Worm (Caenorhabditis elegans) whole organism, mixed stage, embryonic: Measurements from ENCODE around the gene nfi-1.
A peak's percentile ranks its signal among the peaks of the same experiment; 100 is the strongest.

Experiments
- ceh-39 ChIP-seq: fragments of 150-350 bp; optimal IDR thresholded peaks from 2 replicates; lab custom pipeline; 2014; ENCODE audit warnings: missing biosample characterization, missing genetic modification characterization
- ceh-43 ChIP-seq: fragments of 200-800 bp; sonication (Bioruptor generic); optimal IDR thresholded peaks from 2 replicates; lab custom pipeline; 2018; ENCODE audit warnings: mild to moderate bottlenecking, missing genetic modification characterization, moderate library complexity, missing compliant biosample characterization
- ceh-83 ChIP-seq: fragments of 200-800 bp; sonication (Bioruptor generic); optimal IDR thresholded peaks from 2 replicates; lab custom pipeline; 2018; ENCODE audit warnings: mild to moderate bottlenecking, missing genetic modification characterization, missing compliant biosample characterization
- ces-1 ChIP-seq: fragments of 150-350 bp; optimal IDR thresholded peaks from 2 replicates; lab custom pipeline; 2014; ENCODE audit warnings: missing biosample characterization, missing genetic modification reagents, missing genetic modification characterization
- drap-1 ChIP-seq: fragments of 200-800 bp; sonication (Bioruptor generic); optimal IDR thresholded peaks from 3 replicates; lab custom pipeline; 2018; ENCODE audit warnings: mild to moderate bottlenecking, missing genetic modification characterization, missing compliant biosample characterization
- elt-1 ChIP-seq: sonication (generic microtip); optimal IDR thresholded peaks from 2 replicates; lab custom pipeline; 2017; ENCODE audit warnings: missing genetic modification characterization, mild to moderate bottlenecking, missing compliant biosample characterization, antibody characterized with exemption, moderate library complexity, borderline replicate concordance; ENCODE audit not compliant: insufficient read depth
- elt-3 ChIP-seq: fragments of 150-350 bp; optimal IDR thresholded peaks from 2 replicates; lab custom pipeline; 2014; ENCODE audit warnings: missing biosample characterization, missing genetic modification characterization
- flh-1 ChIP-seq: fragments of 200-800 bp; sonication (Bioruptor generic); optimal IDR thresholded peaks from 2 replicates; lab custom pipeline; 2018; ENCODE audit warnings: mild to moderate bottlenecking, missing genetic modification characterization, moderate library complexity, missing compliant biosample characterization
- hlh-1 ChIP-seq: fragments of 150-350 bp; optimal IDR thresholded peaks from 2 replicates; lab custom pipeline; 2014; ENCODE audit warnings: missing biosample characterization, missing genetic modification reagents, missing genetic modification characterization
- lin-13 ChIP-seq: fragments of 150-350 bp; optimal IDR thresholded peaks from 2 replicates; lab custom pipeline; 2014; ENCODE audit warnings: missing biosample characterization, missing genetic modification characterization
- lin-32 ChIP-seq: fragments of 200-800 bp; sonication (Bioruptor generic); optimal IDR thresholded peaks from 2 replicates; lab custom pipeline; 2018; ENCODE audit warnings: mild to moderate bottlenecking, missing genetic modification characterization, missing compliant biosample characterization
- mls-2 ChIP-seq: sonication (generic microtip); optimal IDR thresholded peaks from 2 replicates; lab custom pipeline; 2016; ENCODE audit warnings: mild to moderate bottlenecking, missing genetic modification characterization, moderate library complexity, missing compliant biosample characterization
- nhr-28 ChIP-seq: fragments of 150-350 bp; optimal IDR thresholded peaks from 2 replicates; lab custom pipeline; 2014; ENCODE audit warnings: missing biosample characterization, missing genetic modification characterization
- nhr-76 ChIP-seq: sonication (generic microtip); optimal IDR thresholded peaks from 2 replicates; lab custom pipeline; 2017; ENCODE audit warnings: missing biosample characterization, missing genetic modification characterization
- snpc-4 ChIP-seq: fragments of 150-350 bp; optimal IDR thresholded peaks from 2 replicates; lab custom pipeline; 2014; ENCODE audit warnings: missing biosample characterization, missing genetic modification characterization

Gene nfi-1

ce11 chrII:7577412-7577811 is 39.4 kb downstream of the nfi-1 start, which contains the start of gene F35D2.6:
F35D2.6 (plus strand) TSS chrII:7577712.
- TF ChIP-seq nhr-28 (no peak), hlh-1 (tag; lab: Kevin White, UChicago) (no peak), ceh-83 (no peak), ces-1 (GFP tag; lab: Kevin White, UChicago) (no peak), lin-13 (tag; lab: Kevin White, UChicago) (no peak), ceh-43 (GFP tag; lab: Kevin White, UChicago) (no peak), lin-32 (GFP tag; lab: Kevin White, UChicago) (no peak), mls-2 (no peak), snpc-4 (tag; lab: Kevin White, UChicago) (no peak), elt-3 (tag; lab: Kevin White, UChicago) (no peak), nhr-76 (no peak), ceh-39 (tag; lab: Kevin White, UChicago) (no peak), flh-1 (GFP tag; lab: Kevin White, UChicago) (no peak), elt-1 (tag; lab: Kevin White, UChicago) (no peak)

- no peak for TF ChIP-seq ceh-43 (GFP tag; lab: Kevin White, UChicago)
These were observed 45.6 kb downstream of the nfi-1 start, which contains the start of gene mks-3 for ce11 chrII:7583555-7583954. mks-3 (minus strand) TSS chrII:7583655.

- TF ChIP-seq ces-1 (GFP tag; lab: Kevin White, UChicago) (peak; percentile 26), drap-1 (GFP tag; lab: Kevin White, UChicago) (no peak)
- TF ChIP-seq, all 35 proteins: peak for 1
These were observed 50.3 kb downstream of the nfi-1 start for ce11 chrII:7588295-7588694.
